Worm (Caenorhabditis elegans): Measurements from ENCODE around the gene ugt-39.

ce11 chrV:7112223-7112622 lies 44.7 kb upstream of the ugt-39 start:
- TF ChIP-seq flt-1 (GFP tag; IDR thresholded peaks at IDR 0.05) (no peak), ref-1 (GFP tag; conservative IDR thresholded peaks at IDR 0.05) (no peak), ztf-29 (GFP tag; IDR thresholded peaks at IDR 0.05) (no peak), ztf-23 (GFP tag; IDR thresholded peaks at IDR 0.05) (no peak), tab-1 (GFP tag; IDR thresholded peaks at IDR 0.05) (no peak), cog-1 (tag; optimal IDR thresholded peaks at IDR 0.05) (no peak)
